Fruit fly (Drosophila melanogaster) whole organism, embryonic: ENCODE measurements around the gene CG6295.

Experiments
- Awh ChIP-seq: fragments of 200-800 bp; sonication (Bioruptor generic); IDR thresholded peaks from 2 replicates; pipeline ENCODE4, ENCODE4 v1.3.6; 2022; ENCODE audit warnings: missing biosample characterization, missing genetic modification characterization
- B-H1 ChIP-seq: fragments of 200-800 bp; sonication (Bioruptor generic); IDR thresholded peaks from 3 replicates; pipeline ENCODE4 v1.3.6; 2022; ENCODE audit warnings: missing biosample characterization, missing genetic modification characterization
- CG10147 ChIP-seq: fragments of 200-800 bp; sonication (Bioruptor generic); optimal IDR thresholded peaks from 2 replicates; lab custom pipeline; 2019; ENCODE audit warnings: missing biosample characterization, mild to moderate bottlenecking, missing genetic modification characterization, moderate library complexity
- CG10959 ChIP-seq: fragments of 200-800 bp; sonication (Bioruptor generic); IDR thresholded peaks from 2 replicates; pipeline ENCODE4 v1.3.6; 2022; ENCODE audit warnings: missing biosample characterization, missing genetic modification characterization
- CG11695 ChIP-seq: fragments of 200-800 bp; sonication (Bioruptor generic); IDR thresholded peaks from 3 replicates; pipeline ENCODE4 v1.3.6; 2022; ENCODE audit warnings: missing biosample characterization, missing genetic modification characterization
- CG1233 ChIP-seq: fragments of 200-800 bp; sonication (Bioruptor generic); optimal IDR thresholded peaks from 4 replicates; lab custom pipeline; 2018; ENCODE audit warnings: missing biosample characterization, mild to moderate bottlenecking, missing genetic modification characterization
- CG13424 ChIP-seq: fragments of 200-800 bp; sonication (Bioruptor generic); optimal IDR thresholded peaks from 2 replicates; lab custom pipeline; 2019; ENCODE audit warnings: missing biosample characterization, mild to moderate bottlenecking, missing genetic modification characterization, moderate library complexity
- CG14710 ChIP-seq: fragments of 200-800 bp; sonication (Bioruptor generic); optimal IDR thresholded peaks from 3 replicates; lab custom pipeline; 2019; ENCODE audit warnings: missing biosample characterization, mild to moderate bottlenecking, missing genetic modification characterization, moderate library complexity
- CG15479 ChIP-seq: fragments of 200-800 bp; sonication (Bioruptor generic); optimal IDR thresholded peaks from 3 replicates; lab custom pipeline; 2019; ENCODE audit warnings: missing biosample characterization, mild to moderate bottlenecking, missing genetic modification characterization, moderate library complexity
- CG1602 ChIP-seq: fragments of 200-800 bp; sonication (Bioruptor generic); optimal IDR thresholded peaks from 3 replicates; lab custom pipeline; 2016; ENCODE audit warnings: missing biosample characterization, missing genetic modification characterization
- CG17912 ChIP-seq: fragments of 200-800 bp; sonication (Bioruptor generic); optimal IDR thresholded peaks from 2 replicates; lab custom pipeline; 2018; ENCODE audit warnings: missing biosample characterization, mild to moderate bottlenecking, missing genetic modification characterization
- CG18262 ChIP-seq: fragments of 200-800 bp; optimal IDR thresholded peaks from 3 replicates; lab custom pipeline; 2019; ENCODE audit warnings: missing biosample characterization, mild to moderate bottlenecking, missing genetic modification characterization, moderate library complexity
- CG31224 ChIP-seq: fragments of 200-800 bp; sonication (Bioruptor generic); IDR thresholded peaks from 2 replicates; pipeline ENCODE4 v1.3.6; 2022; ENCODE audit warnings: missing biosample characterization, missing genetic modification characterization
- CG31365 ChIP-seq: fragments of 200-800 bp; sonication (Bioruptor generic); optimal IDR thresholded peaks from 2 replicates; lab custom pipeline; 2018; ENCODE audit warnings: missing biosample characterization, mild to moderate bottlenecking, missing genetic modification characterization
- CG3163 ChIP-seq: fragments of 200-800 bp; sonication (Bioruptor generic); optimal IDR thresholded peaks from 3 replicates; lab custom pipeline; 2016; ENCODE audit warnings: missing biosample characterization, missing genetic modification characterization
- CG32767 ChIP-seq: fragments of 200-800 bp; sonication (Bioruptor generic); IDR thresholded peaks from 2 replicates; pipeline ENCODE4 v1.3.6; 2022; ENCODE audit warnings: missing biosample characterization, missing genetic modification characterization
- CG3838 ChIP-seq: fragments of 200-800 bp; sonication (Bioruptor generic); optimal IDR thresholded peaks from 3 replicates; lab custom pipeline; 2016; ENCODE audit warnings: missing biosample characterization, missing genetic modification characterization
- CG42726 ChIP-seq: fragments of 200-800 bp; sonication (Bioruptor generic); IDR thresholded peaks from 2 replicates; pipeline ENCODE4 v1.3.6; 2022; ENCODE audit warnings: missing biosample characterization, missing genetic modification characterization; ENCODE audit not compliant: partially characterized antibody
- CG4820 ChIP-seq: fragments of 200-800 bp; sonication (Bioruptor generic); optimal IDR thresholded peaks from 3 replicates; lab custom pipeline; 2016; ENCODE audit warnings: missing biosample characterization, missing genetic modification characterization
- CG5180 ChIP-seq: fragments of 200-800 bp; sonication (Bioruptor generic); optimal IDR thresholded peaks from 3 replicates; lab custom pipeline; 2017; ENCODE audit warnings: missing biosample characterization, missing genetic modification characterization, mild to moderate bottlenecking, moderate library complexity, missing genetic modification reagents
- CG5953 ChIP-seq: fragments of 200-800 bp; sonication (Bioruptor generic); IDR thresholded peaks from 2 replicates; pipeline ENCODE4 v1.3.6; 2022; ENCODE audit warnings: missing biosample characterization, missing genetic modification characterization
- CG9817 ChIP-seq: fragments of 200-800 bp; sonication (Bioruptor generic); optimal IDR thresholded peaks from 2 replicates; lab custom pipeline; 2018; ENCODE audit warnings: missing biosample characterization, mild to moderate bottlenecking, missing genetic modification characterization, moderate library complexity
- Dek ChIP-seq: fragments of 200-800 bp; sonication (Bioruptor generic); optimal IDR thresholded peaks from 3 replicates; lab custom pipeline; 2019; ENCODE audit warnings: missing biosample characterization, mild to moderate bottlenecking, missing genetic modification characterization, moderate library complexity
- H2.0 ChIP-seq: fragments of 200-800 bp; sonication (Bioruptor generic); IDR thresholded peaks from 2 replicates; pipeline ENCODE4 v1.3.6; 2022; ENCODE audit warnings: missing biosample characterization, missing genetic modification characterization
- Hr3 ChIP-seq: fragments of 200-800 bp; sonication (Bioruptor generic); optimal IDR thresholded peaks from 3 replicates; lab custom pipeline; 2016; ENCODE audit warnings: missing biosample characterization, missing genetic modification characterization
- Hsf ChIP-seq: fragments of 200-800 bp; sonication (Bioruptor generic); optimal IDR thresholded peaks from 3 replicates; lab custom pipeline; 2016; ENCODE audit warnings: missing biosample characterization, missing genetic modification characterization
- Lhr ChIP-seq: fragments of 200-800 bp; sonication (Bioruptor generic); optimal IDR thresholded peaks from 3 replicates; lab custom pipeline; 2017; ENCODE audit warnings: mild to moderate bottlenecking, missing biosample characterization, missing genetic modification reagents, missing genetic modification characterization
- Mrtf ChIP-seq: fragments of 200-800 bp; sonication (Bioruptor generic); IDR thresholded peaks from 3 replicates; pipeline ENCODE4 v1.3.6; 2022; ENCODE audit warnings: missing biosample characterization, missing genetic modification characterization
- Oli ChIP-seq: fragments of 200-800 bp; sonication (Bioruptor generic); optimal IDR thresholded peaks from 2 replicates; lab custom pipeline; 2018; ENCODE audit warnings: missing biosample characterization, mild to moderate bottlenecking, missing genetic modification characterization, moderate library complexity
- Pdp1 ChIP-seq, 2 experiments: fragments of 200-800 bp; sonication (Bioruptor generic); optimal IDR thresholded peaks; 3 replicates each; lab custom pipeline; 2016; ENCODE audit warnings: missing biosample characterization in 2 of 2, missing genetic modification characterization in 2 of 2, mild to moderate bottlenecking in 1 of 2, moderate library complexity in 1 of 2
- abd-A ChIP-seq: fragments of 200-800 bp; sonication (Bioruptor generic); optimal IDR thresholded peaks from 3 replicates; lab custom pipeline; 2019; ENCODE audit warnings: missing biosample characterization, mild to moderate bottlenecking, missing genetic modification characterization, moderate library complexity
- aop ChIP-seq: fragments of 200-800 bp; sonication (Bioruptor generic); IDR thresholded peaks from 2 replicates; pipeline ENCODE4 v1.3.6; 2022; ENCODE audit warnings: missing biosample characterization, missing genetic modification characterization
- ap ChIP-seq: fragments of 200-800 bp; sonication (Bioruptor generic); IDR thresholded peaks from 2 replicates; pipeline ENCODE4 v1.3.6; 2022; ENCODE audit warnings: missing biosample characterization, missing genetic modification characterization
- cas ChIP-seq: fragments of 200-800 bp; sonication (Bioruptor generic); IDR thresholded peaks from 2 replicates; pipeline ENCODE4 v1.3.6; 2022; ENCODE audit warnings: missing biosample characterization, missing genetic modification characterization
- crol ChIP-seq: fragments of 200-800 bp; sonication (Bioruptor generic); IDR thresholded peaks from 2 replicates; pipeline ENCODE4 v1.3.6; 2022; ENCODE audit warnings: missing biosample characterization, missing genetic modification characterization
- crp ChIP-seq, 2 experiments: fragments of 200-800 bp; sonication (Bioruptor generic); optimal IDR thresholded peaks; 2 replicates in 1 of 2; 3 replicates in 1 of 2; lab custom pipeline; 2017; ENCODE audit warnings: missing biosample characterization in 2 of 2, missing genetic modification characterization in 2 of 2, mild to moderate bottlenecking in 1 of 2, moderate library complexity in 1 of 2
- cwo ChIP-seq: fragments of 200-800 bp; sonication (Bioruptor generic); optimal IDR thresholded peaks from 3 replicates; lab custom pipeline; 2017; ENCODE audit warnings: missing biosample characterization, missing genetic modification characterization, mild to moderate bottlenecking, moderate library complexity, missing genetic modification reagents
- disco-r ChIP-seq: fragments of 200-800 bp; sonication (Bioruptor generic); optimal IDR thresholded peaks from 2 replicates; lab custom pipeline; 2016; ENCODE audit warnings: missing biosample characterization, missing genetic modification characterization
- dpn ChIP-seq, 2 experiments: fragments of 200-800 bp; sonication (Bioruptor generic); optimal IDR thresholded peaks; 3 replicates each; lab custom pipeline; 2016; ENCODE audit warnings: missing biosample characterization in 2 of 2, missing genetic modification characterization in 2 of 2
- esg ChIP-seq: fragments of 200-800 bp; sonication (Bioruptor generic); conservative IDR thresholded peaks from 2 replicates; pipeline ENCODE4 v1.3.6; 2022; ENCODE audit warnings: missing biosample characterization, missing genetic modification characterization
- fd3F ChIP-seq: fragments of 200-800 bp; sonication (Bioruptor generic); optimal IDR thresholded peaks from 2 replicates; lab custom pipeline; 2018; ENCODE audit warnings: missing biosample characterization, mild to moderate bottlenecking, missing genetic modification characterization, moderate library complexity
- hb ChIP-seq: fragments of 200-800 bp; sonication (Bioruptor generic); IDR thresholded peaks from 3 replicates; pipeline ENCODE4 v1.3.6; 2022; ENCODE audit warnings: missing biosample characterization, missing genetic modification characterization; ENCODE audit not compliant: partially characterized antibody
- hbn ChIP-seq: fragments of 200-800 bp; sonication (Bioruptor generic); IDR thresholded peaks from 2 replicates; pipeline ENCODE4 v1.3.6; 2022; ENCODE audit warnings: missing biosample characterization, missing genetic modification characterization; ENCODE audit not compliant: partially characterized antibody
- her ChIP-seq: fragments of 200-800 bp; sonication (Bioruptor generic); optimal IDR thresholded peaks from 2 replicates; lab custom pipeline; 2016; ENCODE audit warnings: missing biosample characterization, missing genetic modification characterization
- kay ChIP-seq: fragments of 200-800 bp; sonication (Bioruptor generic); optimal IDR thresholded peaks from 2 replicates; lab custom pipeline; 2016; ENCODE audit warnings: missing biosample characterization, missing genetic modification characterization
- sens ChIP-seq: fragments of 200-800 bp; sonication (Bioruptor generic); peaks from one replicate; lab custom pipeline; 2016; ENCODE audit warnings: missing biosample characterization, missing genetic modification characterization
- slou ChIP-seq: fragments of 200-800 bp; sonication (Bioruptor generic); optimal IDR thresholded peaks from 3 replicates; lab custom pipeline; 2016; ENCODE audit warnings: missing biosample characterization, missing genetic modification characterization
- tup ChIP-seq: fragments of 200-800 bp; sonication (Bioruptor generic); optimal IDR thresholded peaks from 2 replicates; lab custom pipeline; 2016; ENCODE audit warnings: missing biosample characterization, mild to moderate bottlenecking, missing genetic modification characterization, moderate library complexity
- unc-4 ChIP-seq: fragments of 200-800 bp; sonication (Bioruptor generic); IDR thresholded peaks from 2 replicates; pipeline ENCODE4 v1.3.6; 2022; ENCODE audit warnings: missing biosample characterization, missing genetic modification characterization; ENCODE audit not compliant: partially characterized antibody

The CG6295 gene

DNA sequence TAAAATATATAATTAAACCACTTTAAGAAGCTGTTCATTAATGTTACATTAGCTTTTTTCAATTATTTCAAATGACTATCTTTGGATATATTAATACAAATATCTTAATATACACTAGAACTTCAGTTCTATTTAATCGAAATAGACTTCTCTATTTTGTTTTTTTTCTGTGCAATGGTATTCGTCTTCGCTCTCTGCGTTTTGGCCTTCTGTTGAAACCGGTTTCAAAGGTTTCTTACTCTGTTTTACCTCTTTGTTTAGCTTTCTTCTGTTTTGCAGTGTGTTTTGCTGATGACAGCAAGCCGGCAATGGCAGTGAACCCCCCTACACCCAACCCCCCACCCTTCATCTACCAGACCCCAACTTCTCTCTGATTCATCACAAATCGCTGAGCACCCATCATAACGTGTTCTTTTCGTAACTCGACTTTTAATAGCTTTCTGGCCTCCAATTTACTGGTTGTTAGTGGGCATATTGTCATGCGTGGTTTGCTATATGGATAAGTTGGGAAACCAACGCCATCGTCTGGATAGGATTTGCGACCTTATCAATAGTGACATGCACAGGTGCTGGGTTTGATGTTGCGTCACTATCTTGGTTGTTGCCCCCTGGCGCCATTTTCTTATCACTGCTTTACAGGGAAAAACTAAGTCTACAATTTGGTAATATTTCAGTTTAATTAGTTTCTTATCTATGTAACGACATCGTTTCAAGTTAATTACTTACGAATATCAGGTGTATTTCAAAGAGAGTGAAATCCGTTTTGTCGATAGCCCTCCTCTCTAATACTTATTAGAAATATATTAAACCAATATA, 37.8 kb downstream of the CG6295 start (continued):
- TF ChIP-seq Oli (peak; percentile 37), CG17912 (GFP tag; lab: Kevin White, UChicago) (no peak), Hr3 (GFP tag; lab: Kevin White, UChicago) (peak; percentile 14), Pdp1 (GFP tag; optimal IDR thresholded peaks at IDR 0.05; lab: Kevin White, UChicago) (peak in 1 of 2 experiments; percentile 86), sens (GFP tag; lab: Kevin White, UChicago) (peak; percentile 12), crol (GFP tag; lab: Robert Waterston, UW) (peak; percentile 87), crp (GFP tag; optimal IDR thresholded peaks at IDR 0.05; lab: Kevin White, UChicago) (no peak), esg (GFP tag; lab: Robert Waterston, UW) (no peak), CG14710 (no peak), CG5180 (GFP tag; lab: Kevin White, UChicago) (no peak), CG3163 (GFP tag; lab: Kevin White, UChicago) (no peak), CG15479 (GFP tag; lab: Kevin White, UChicago) (no peak), Lhr (no peak), disco-r (GFP tag; lab: Kevin White, UChicago) (no peak), CG32767 (GFP tag; lab: Robert Waterston, UW) (no peak), tup (no peak), Mrtf (no peak), unc-4 (GFP tag; lab: Robert Waterston, UW) (no peak), her (GFP tag; lab: Kevin White, UChicago) (no peak), CG18262 (peak; percentile 37), slou (GFP tag; lab: Kevin White, UChicago) (no peak), CG10959 (GFP tag; lab: Robert Waterston, UW) (no peak), CG1233 (GFP tag; lab: Kevin White, UChicago) (no peak), Hsf (GFP tag; lab: Kevin White, UChicago) (no peak), cas (GFP tag; lab: Robert Waterston, UW) (no peak), cwo (no peak), hbn (no peak), CG5953 (no peak), CG9817 (tag; lab: Kevin White, UChicago) (no peak), CG42726 (no peak), kay (GFP tag; lab: Kevin White, UChicago) (peak; percentile 20), abd-A (no peak), Awh (GFP tag; lab: Robert Waterston, UW) (0 out of 2 replicates have a peak, but pooled peaks have one; percentile 18), CG31365 (no peak), CG13424 (tag; lab: Kevin White, UChicago) (peak; percentile 50), CG10147 (peak; percentile 13), aop (GFP tag; lab: Robert Waterston, UW) (no peak), CG31224 (peak; percentile 76), Dek (tag; lab: Kevin White, UChicago) (no peak), ap (GFP tag; lab: Robert Waterston, UW) (no peak), H2.0 (GFP tag; lab: Robert Waterston, UW) (no peak), CG1602 (GFP tag; lab: Kevin White, UChicago) (no peak), CG11695 (GFP tag; lab: Robert Waterston, UW) (no peak), CG3838 (GFP tag; lab: Kevin White, UChicago) (no peak), CG4820 (GFP tag; lab: Kevin White, UChicago) (no peak), dpn (GFP tag; optimal IDR thresholded peaks at IDR 0.05; lab: Kevin White, UChicago) (no peak), fd3F (GFP tag; lab: Kevin White, UChicago) (no peak), B-H1 (GFP tag; lab: Robert Waterston, UW) (no peak), hb (GFP tag; lab: Robert Waterston, UW) (no peak)
